Fruit fly (Drosophila melanogaster) whole organism, embryonic: Measurements from ENCODE around the gene Actbeta.

Source experiments
- Atf3 ChIP-seq: fragments of 200-800 bp; sonication (Bioruptor generic); optimal IDR thresholded peaks from 3 replicates; lab custom pipeline; 2016; ENCODE audit warnings: missing biosample characterization, missing genetic modification characterization
- CG10431 ChIP-seq: fragments of 200-800 bp; sonication (Bioruptor generic); optimal IDR thresholded peaks from 3 replicates; lab custom pipeline; 2018; ENCODE audit warnings: missing biosample characterization, mild to moderate bottlenecking, missing genetic modification characterization
- CG10565 ChIP-seq: fragments of 200-800 bp; sonication (Bioruptor generic); optimal IDR thresholded peaks from 3 replicates; lab custom pipeline; 2016; ENCODE audit warnings: missing biosample characterization, mild to moderate bottlenecking, missing genetic modification characterization
- CG11560 ChIP-seq: fragments of 200-800 bp; sonication (Bioruptor generic); IDR thresholded peaks from 3 replicates; pipeline ENCODE4 v1.3.6; 2022; ENCODE audit warnings: missing biosample characterization, missing genetic modification characterization
- CG16863 ChIP-seq: fragments of 200-800 bp; sonication (Bioruptor generic); optimal IDR thresholded peaks from 3 replicates; lab custom pipeline; 2016; ENCODE audit warnings: missing biosample characterization, missing genetic modification characterization
- CG17912 ChIP-seq: fragments of 200-800 bp; sonication (Bioruptor generic); optimal IDR thresholded peaks from 2 replicates; lab custom pipeline; 2018; ENCODE audit warnings: missing biosample characterization, mild to moderate bottlenecking, missing genetic modification characterization
- CG18262 ChIP-seq: fragments of 200-800 bp; optimal IDR thresholded peaks from 3 replicates; lab custom pipeline; 2019; ENCODE audit warnings: missing biosample characterization, mild to moderate bottlenecking, missing genetic modification characterization, moderate library complexity
- CG2116 ChIP-seq: fragments of 200-800 bp; sonication (Bioruptor generic); optimal IDR thresholded peaks from 3 replicates; lab custom pipeline; 2018; ENCODE audit warnings: missing biosample characterization, mild to moderate bottlenecking, missing genetic modification characterization
- CG2120 ChIP-seq: fragments of 200-800 bp; sonication (Bioruptor generic); optimal IDR thresholded peaks from 3 replicates; lab custom pipeline; 2016; ENCODE audit warnings: missing biosample characterization, missing genetic modification characterization
- CG32772 ChIP-seq: fragments of 200-800 bp; sonication (Bioruptor generic); IDR thresholded peaks from 2 replicates; pipeline ENCODE4 v1.3.6; 2022; ENCODE audit warnings: missing biosample characterization, missing genetic modification characterization
- CG3281 ChIP-seq: fragments of 200-800 bp; sonication (Bioruptor generic); optimal IDR thresholded peaks from 3 replicates; lab custom pipeline; 2017; ENCODE audit warnings: missing biosample characterization, mild to moderate bottlenecking, missing genetic modification characterization
- CG3726 ChIP-seq: fragments of 200-800 bp; sonication (Bioruptor generic); IDR thresholded peaks from 3 replicates; pipeline ENCODE4, ENCODE4 v1.3.6; 2022; ENCODE audit warnings: missing biosample characterization, missing genetic modification characterization
- CG8290 ChIP-seq, 3 experiments: fragments of 200-800 bp; sonication (Bioruptor generic); optimal IDR thresholded peaks; 2 replicates each; lab custom pipeline; 2016 to 2019; ENCODE audit warnings: missing biosample characterization in 3 of 3, missing genetic modification characterization in 3 of 3, mild to moderate bottlenecking in 2 of 3, moderate library complexity in 1 of 3
- CG8478 ChIP-seq: fragments of >200 bp; optimal IDR thresholded peaks from 2 replicates; lab custom pipeline; 2018
- Doc3 ChIP-seq: fragments of 200-800 bp; sonication (Bioruptor generic); IDR thresholded peaks from 3 replicates; pipeline ENCODE4 v1.3.6; 2022; ENCODE audit warnings: missing biosample characterization, missing genetic modification characterization; ENCODE audit not compliant: partially characterized antibody
- Fer1 ChIP-seq: fragments of 200-800 bp; sonication (Bioruptor generic); optimal IDR thresholded peaks from 2 replicates; lab custom pipeline; 2017; ENCODE audit warnings: missing biosample characterization, mild to moderate bottlenecking, missing genetic modification characterization
- Fer3 ChIP-seq: fragments of 200-800 bp; sonication (Bioruptor generic); optimal IDR thresholded peaks from 2 replicates; lab custom pipeline; 2018; ENCODE audit warnings: missing biosample characterization, mild to moderate bottlenecking, missing genetic modification characterization, moderate library complexity
- HLHmδ ChIP-seq: fragments of 200-800 bp; sonication (Bioruptor generic); optimal IDR thresholded peaks from 2 replicates; lab custom pipeline; 2018; ENCODE audit warnings: missing biosample characterization, mild to moderate bottlenecking, missing genetic modification characterization, moderate library complexity
- HmgD ChIP-seq: fragments of 200-800 bp; sonication (Bioruptor generic); optimal IDR thresholded peaks from 3 replicates; lab custom pipeline; 2016; ENCODE audit warnings: missing biosample characterization, missing genetic modification characterization
- HmgZ ChIP-seq: fragments of 200-800 bp; sonication (Bioruptor generic); optimal IDR thresholded peaks from 2 replicates; lab custom pipeline; 2018; ENCODE audit warnings: missing biosample characterization, mild to moderate bottlenecking, missing genetic modification characterization
- Hr3 ChIP-seq: fragments of 200-800 bp; sonication (Bioruptor generic); optimal IDR thresholded peaks from 3 replicates; lab custom pipeline; 2016; ENCODE audit warnings: missing biosample characterization, missing genetic modification characterization
- Lhr ChIP-seq: fragments of 200-800 bp; sonication (Bioruptor generic); optimal IDR thresholded peaks from 3 replicates; lab custom pipeline; 2017; ENCODE audit warnings: mild to moderate bottlenecking, missing biosample characterization, missing genetic modification reagents, missing genetic modification characterization
- Meics ChIP-seq: fragments of 200-800 bp; sonication (Bioruptor generic); optimal IDR thresholded peaks from 2 replicates; lab custom pipeline; 2017; ENCODE audit warnings: missing biosample characterization, mild to moderate bottlenecking, missing genetic modification characterization
- Mes4 ChIP-seq: fragments of 200-800 bp; sonication (Bioruptor generic); optimal IDR thresholded peaks from 2 replicates; lab custom pipeline; 2016; ENCODE audit warnings: missing biosample characterization, missing genetic modification characterization
- Pdp1 ChIP-seq, 2 experiments: fragments of 200-800 bp; sonication (Bioruptor generic); optimal IDR thresholded peaks; 3 replicates each; lab custom pipeline; 2016; ENCODE audit warnings: missing biosample characterization in 2 of 2, missing genetic modification characterization in 2 of 2, mild to moderate bottlenecking in 1 of 2, moderate library complexity in 1 of 2
- Ptx1 ChIP-seq: fragments of 200-800 bp; sonication (Bioruptor generic); IDR thresholded peaks from 2 replicates; pipeline ENCODE4 v1.3.6; 2022; ENCODE audit warnings: missing biosample characterization, missing genetic modification characterization
- Stat92E ChIP-seq, 3 experiments: fragments of >200 bp in 2 of 3; fragments of 200-800 bp in 1 of 3; sonication (Bioruptor generic) in 1 of 3; optimal IDR thresholded peaks; 2 replicates each; lab custom pipeline; 2017 to 2019; ENCODE audit warnings: missing biosample characterization in 3 of 3, missing genetic modification characterization in 3 of 3, mild to moderate bottlenecking in 1 of 3, moderate library complexity in 1 of 3
- Usf ChIP-seq: fragments of 200-800 bp; sonication (Bioruptor generic); optimal IDR thresholded peaks from 2 replicates; lab custom pipeline; 2017; ENCODE audit warnings: missing genotype, missing biosample characterization, missing genetic modification characterization
- ab ChIP-seq: fragments of 200-800 bp; sonication (Bioruptor generic); optimal IDR thresholded peaks from 2 replicates; lab custom pipeline; 2016; ENCODE audit warnings: missing biosample characterization, missing genetic modification characterization
- az2 ChIP-seq: fragments of 200-800 bp; sonication (Bioruptor generic); optimal IDR thresholded peaks from 3 replicates; lab custom pipeline; 2016; ENCODE audit warnings: missing biosample characterization, missing genetic modification characterization
- cato ChIP-seq: fragments of 200-800 bp; sonication (Bioruptor generic); optimal IDR thresholded peaks from 2 replicates; lab custom pipeline; 2016; ENCODE audit warnings: missing biosample characterization, missing genetic modification characterization, borderline replicate concordance
- crc ChIP-seq: fragments of 200-800 bp; sonication (Bioruptor generic); optimal IDR thresholded peaks from 2 replicates; lab custom pipeline; 2016; ENCODE audit warnings: missing biosample characterization, missing genetic modification characterization
- dimm ChIP-seq: fragments of 200-800 bp; sonication (Bioruptor generic); IDR thresholded peaks from 2 replicates; pipeline ENCODE4 v1.3.6; 2022; ENCODE audit warnings: missing biosample characterization, missing genetic modification characterization
- eyg ChIP-seq: fragments of 200-800 bp; sonication (Bioruptor generic); optimal IDR thresholded peaks from 3 replicates; lab custom pipeline; 2016; ENCODE audit warnings: missing biosample characterization, missing genetic modification characterization
- lov ChIP-seq, 2 experiments: fragments of 200-800 bp in 1 of 2; fragments of >200 bp in 1 of 2; sonication (Bioruptor generic) in 1 of 2; IDR thresholded peaks in 1 of 2; optimal IDR thresholded peaks in 1 of 2; 2 replicates in 1 of 2; 3 replicates in 1 of 2; pipeline versions ENCODE4 v1.3.6 to Lab custom; 2017 to 2022; ENCODE audit warnings: missing biosample characterization in 1 of 2, missing genetic modification characterization in 1 of 2
- oc ChIP-seq: fragments of 200-800 bp; sonication (Bioruptor generic); optimal IDR thresholded peaks from 2 replicates; lab custom pipeline; 2018; ENCODE audit warnings: missing biosample characterization, mild to moderate bottlenecking, missing genetic modification characterization, moderate library complexity
- pan ChIP-seq, 4 experiments: fragments of >200 bp in 3 of 4; fragments of 200-800 bp in 1 of 4; sonication (Bioruptor generic) in 1 of 4; optimal IDR thresholded peaks in 3 of 4; IDR thresholded peaks in 1 of 4; 2 replicates each; pipeline versions ENCODE4 v1.3.6 to Lab custom; 2017 to 2022; ENCODE audit warnings: missing biosample characterization in 2 of 4, missing genetic modification characterization in 2 of 4, mixed read lengths in 1 of 4
- pita ChIP-seq: fragments of 200-800 bp; sonication (Bioruptor generic); optimal IDR thresholded peaks from 2 replicates; lab custom pipeline; 2017; ENCODE audit warnings: missing biosample characterization, mild to moderate bottlenecking, missing genetic modification characterization
- rib ChIP-seq: fragments of 200-800 bp; sonication (Bioruptor generic); IDR thresholded peaks from 2 replicates; pipeline ENCODE4 v1.3.6; 2022; ENCODE audit warnings: missing biosample characterization, missing genetic modification characterization
- sd ChIP-seq: fragments of 200-800 bp; sonication (Bioruptor generic); optimal IDR thresholded peaks from 3 replicates; lab custom pipeline; 2018; ENCODE audit warnings: missing biosample characterization, mild to moderate bottlenecking, missing genetic modification characterization, moderate library complexity
- slou ChIP-seq: fragments of 200-800 bp; sonication (Bioruptor generic); optimal IDR thresholded peaks from 3 replicates; lab custom pipeline; 2016; ENCODE audit warnings: missing biosample characterization, missing genetic modification characterization
- trem ChIP-seq: fragments of 200-800 bp; optimal IDR thresholded peaks from 3 replicates; lab custom pipeline; 2019; ENCODE audit warnings: missing biosample characterization, mild to moderate bottlenecking, missing genetic modification characterization, moderate library complexity
- tup ChIP-seq: fragments of 200-800 bp; sonication (Bioruptor generic); optimal IDR thresholded peaks from 2 replicates; lab custom pipeline; 2016; ENCODE audit warnings: missing biosample characterization, mild to moderate bottlenecking, missing genetic modification characterization, moderate library complexity
- tx ChIP-seq: fragments of 200-800 bp; sonication (Bioruptor generic); optimal IDR thresholded peaks from 2 replicates; lab custom pipeline; 2016; ENCODE audit warnings: missing biosample characterization, missing genetic modification characterization
- unc-4 ChIP-seq: fragments of 200-800 bp; sonication (Bioruptor generic); IDR thresholded peaks from 2 replicates; pipeline ENCODE4 v1.3.6; 2022; ENCODE audit warnings: missing biosample characterization, missing genetic modification characterization; ENCODE audit not compliant: partially characterized antibody
- zf30C ChIP-seq: fragments of 200-800 bp; sonication (Bioruptor generic); optimal IDR thresholded peaks from 3 replicates; lab custom pipeline; 2018; ENCODE audit warnings: missing biosample characterization, mild to moderate bottlenecking, missing genetic modification characterization

Actbeta gene

DNA sequence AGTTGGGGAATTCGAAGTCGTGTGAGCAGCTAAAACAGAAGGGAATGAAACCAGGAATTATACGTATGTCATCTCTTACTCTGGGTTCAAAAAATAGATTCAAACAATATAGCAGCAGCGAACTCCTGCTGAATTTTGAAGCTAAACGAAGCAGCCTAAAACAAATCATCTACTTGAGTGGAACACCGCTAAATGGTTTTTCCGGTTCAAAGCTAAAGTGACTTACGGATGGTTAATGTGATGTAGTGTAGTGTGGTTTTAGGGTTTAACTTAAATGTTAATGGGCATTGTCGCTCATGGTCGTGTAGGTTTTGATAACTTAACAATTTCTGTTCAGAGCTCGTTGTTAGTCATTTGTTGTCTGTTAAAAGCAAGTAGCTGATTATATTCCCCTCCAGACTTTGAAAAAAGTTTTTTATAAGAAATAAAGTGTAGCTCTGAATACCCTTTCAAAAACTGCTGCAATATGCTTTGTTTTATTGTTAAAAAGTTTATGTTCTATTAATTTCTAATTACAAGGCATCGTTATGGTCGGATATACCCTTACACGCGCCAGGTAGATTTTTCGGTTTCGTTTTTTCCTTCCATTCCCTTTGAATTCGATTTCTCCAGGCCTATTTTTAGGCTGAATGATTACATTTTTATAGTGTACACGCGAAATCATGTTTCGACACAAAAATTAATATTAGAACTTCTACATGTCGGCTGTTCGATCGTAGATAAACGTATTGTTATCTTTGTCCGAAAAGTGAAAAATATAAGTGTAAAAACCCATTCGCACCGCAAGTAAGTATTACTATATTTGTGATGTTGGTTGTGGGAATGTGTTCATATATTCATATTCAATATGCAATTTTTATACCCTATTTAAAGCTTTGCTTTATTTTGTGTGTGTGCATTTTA lies 28.5 kb upstream of the Actbeta start (continued):
- TF ChIP-seq Hr3 (GFP tag; lab: Kevin White, UChicago) (peak; percentile 93), lov (optimal IDR thresholded peaks at IDR 0.05; lab: Kevin White, UChicago) (no peak), lov (GFP tag; IDR thresholded peaks at IDR 0.05; lab: Robert Waterston, UW) (no peak; the same call in 2 of the 3 replicates), Fer3 (tag; lab: Kevin White, UChicago) (peak; percentile 89), HmgZ (tag; lab: Kevin White, UChicago) (peak; percentile 89), Doc3 (no peak), crc (GFP tag; lab: Kevin White, UChicago) (peak; percentile 91), slou (GFP tag; lab: Kevin White, UChicago) (peak; percentile 60), dimm (GFP tag; lab: Robert Waterston, UW) (no peak), CG8478 (lab: Kevin White, UChicago) (no peak), cato (peak; percentile 88), Mes4 (GFP tag; lab: Kevin White, UChicago) (peak; percentile 88), CG32772 (no peak), Meics (GFP tag; lab: Kevin White, UChicago) (peak; percentile 89), CG10565 (GFP tag; lab: Kevin White, UChicago) (peak; percentile 81), CG3726 (GFP tag; lab: Robert Waterston, UW) (no peak; the same call in 2 of the 3 replicates), Fer1 (peak; percentile 91), HLHmδ (GFP tag; lab: Kevin White, UChicago) (no peak), Ptx1 (GFP tag; lab: Robert Waterston, UW) (no peak), rib (GFP tag; lab: Robert Waterston, UW) (peak; percentile 56), tx (GFP tag; lab: Kevin White, UChicago) (peak; percentile 93), CG2116 (peak; percentile 76), Usf (GFP tag; lab: Kevin White, UChicago) (peak; percentile 66), zf30C (GFP tag; lab: Kevin White, UChicago) (no peak), Lhr (GFP tag; lab: Kevin White, UChicago) (peak; percentile 74), Stat92E (GFP tag; optimal IDR thresholded peaks at IDR 0.05; lab: Kevin White, UChicago) (peak in 1 of 3 experiments; percentile 75), HmgD (GFP tag; lab: Kevin White, UChicago) (peak; percentile 80), CG16863 (GFP tag; lab: Kevin White, UChicago) (peak; percentile 92), oc (tag; lab: Kevin White, UChicago) (no peak), pita (GFP tag; lab: Kevin White, UChicago) (peak; percentile 89), trem (tag; lab: Kevin White, UChicago) (peak; percentile 90), CG17912 (GFP tag; lab: Kevin White, UChicago) (peak; percentile 94), CG11560 (tag; lab: Robert Waterston, UW) (no peak), Pdp1 (GFP tag; optimal IDR thresholded peaks at IDR 0.05; lab: Kevin White, UChicago) (peak; percentile 92 to 94), CG18262 (peak; percentile 96), CG2120 (GFP tag; lab: Kevin White, UChicago) (peak; percentile 96), ab (peak; percentile 69), unc-4 (no peak), az2 (peak; percentile 95), Atf3 (GFP tag; lab: Kevin White, UChicago) (peak; percentile 93), sd (tag; lab: Kevin White, UChicago) (no peak), eyg (GFP tag; lab: Kevin White, UChicago) (peak; percentile 81), CG8290 (GFP tag; optimal IDR thresholded peaks at IDR 0.05; lab: Kevin White, UChicago) (peak; percentile 72), CG8290 (tag; optimal IDR thresholded peaks at IDR 0.05; lab: Kevin White, UChicago) (peak; percentile 43 to 91), CG3281 (GFP tag; lab: Kevin White, UChicago) (peak; percentile 85), CG10431 (GFP tag; lab: Kevin White, UChicago) (peak; percentile 52), tup (GFP tag; lab: Kevin White, UChicago) (peak; percentile 84), pan (optimal IDR thresholded peaks at IDR 0.05; lab: Kevin White, UChicago) (peak in 1 of 2 experiments; percentile 45), pan (GFP tag; optimal IDR thresholded peaks at IDR 0.05 in 1 of 2, IDR thresholded peaks at IDR 0.05 in 1 of 2) (no peak)
